Worm (Caenorhabditis elegans): Measurements from ENCODE around the gene eif-3.L.

DNA sequence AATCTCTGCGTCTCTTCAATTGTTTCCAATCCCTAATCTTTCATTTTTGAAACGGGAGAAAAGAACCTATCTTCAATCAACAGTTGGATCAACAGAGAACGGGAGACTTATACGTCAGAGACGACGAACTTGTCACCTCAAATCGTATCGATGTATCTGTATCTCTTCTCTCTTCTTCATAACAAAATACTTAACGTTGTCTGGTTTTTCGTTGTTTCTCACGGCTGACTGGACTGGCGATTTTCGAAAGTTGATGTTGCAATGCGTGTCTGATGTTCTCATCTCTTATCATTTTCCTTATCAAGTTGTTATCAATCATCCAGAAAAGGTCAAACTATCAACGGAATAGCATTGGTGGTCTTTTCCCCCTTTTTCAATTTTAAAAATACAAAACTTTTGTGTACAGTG is 16.7 kb downstream of the eif-3.L start:
- TF ChIP-seq tbx-8 (GFP tag; optimal IDR thresholded peaks at IDR 0.05) (no peak), snpc-4 (tag; optimal IDR thresholded peaks at IDR 0.05) (no peak), nhr-237 (tag; optimal IDR thresholded peaks at IDR 0.05) (no peak), lsy-2 (tag; optimal IDR thresholded peaks at IDR 0.05) (no peak), hlh-1 (tag; optimal IDR thresholded peaks at IDR 0.05) (no peak)
